Worm (Caenorhabditis elegans) whole organism, L3 larva: ENCODE data around the gene Y82E9BR.10.

Experiments used
- ceh-28 ChIP-seq: fragments of 150-350 bp; optimal IDR thresholded peaks from 2 replicates; lab custom pipeline; 2014; ENCODE audit warnings: missing biosample characterization, missing genetic modification reagents, missing genetic modification characterization
- ceh-82 ChIP-seq: fragments of 150-350 bp; optimal IDR thresholded peaks from 2 replicates; lab custom pipeline; 2014; ENCODE audit warnings: missing biosample characterization, missing genetic modification characterization
- ceh-9 ChIP-seq: sonication (generic microtip); optimal IDR thresholded peaks from 2 replicates; lab custom pipeline; 2018; ENCODE audit warnings: missing biosample characterization, missing genetic modification characterization
- daf-12 ChIP-seq: fragments of 150-350 bp; optimal IDR thresholded peaks from 2 replicates; lab custom pipeline; 2014; ENCODE audit warnings: missing biosample characterization, missing genetic modification reagents, missing genetic modification characterization
- egl-27 ChIP-seq: sonication (generic microtip); optimal IDR thresholded peaks from 4 replicates; lab custom pipeline; 2017; ENCODE audit warnings: missing biosample characterization, missing genetic modification reagents, missing genetic modification characterization
- egl-5 ChIP-seq: fragments of 150-350 bp; optimal IDR thresholded peaks from 2 replicates; lab custom pipeline; 2017; ENCODE audit warnings: missing biosample characterization, missing genetic modification reagents, missing genetic modification characterization, inconsistent platforms
- elt-1 ChIP-seq: fragments of 150-350 bp; optimal IDR thresholded peaks from 2 replicates; lab custom pipeline; 2014; ENCODE audit warnings: missing biosample characterization, missing genetic modification characterization
- elt-2 ChIP-seq: sonication (generic microtip); optimal IDR thresholded peaks from 2 replicates; lab custom pipeline; 2016; ENCODE audit warnings: missing genetic modification reagents, mild to moderate bottlenecking, missing genetic modification characterization, missing compliant biosample characterization
- elt-3 ChIP-seq, 3 experiments: fragments of 150-350 bp in 1 of 3; sonication (generic microtip) in 2 of 3; optimal IDR thresholded peaks; 2 replicates in 2 of 3; 4 replicates in 1 of 3; lab custom pipeline; 2014 to 2017; ENCODE audit warnings: missing biosample characterization in 3 of 3, missing genetic modification characterization in 3 of 3
- fkh-10 ChIP-seq: sonication (generic microtip); optimal IDR thresholded peaks from 2 replicates; lab custom pipeline; 2017; ENCODE audit warnings: missing biosample characterization, missing genetic modification reagents, missing genetic modification characterization
- fkh-2 ChIP-seq: fragments of 150-350 bp; optimal IDR thresholded peaks from 2 replicates; lab custom pipeline; 2014; ENCODE audit warnings: missing biosample characterization, missing genetic modification reagents, missing genetic modification characterization
- fos-1 ChIP-seq: fragments of 150-350 bp; optimal IDR thresholded peaks from 2 replicates; lab custom pipeline; 2014; ENCODE audit warnings: missing biosample characterization, missing genetic modification characterization
- hmg-11 ChIP-seq: sonication (generic microtip); optimal IDR thresholded peaks from 2 replicates; lab custom pipeline; 2016; ENCODE audit warnings: missing genetic modification characterization, missing compliant biosample characterization
- jun-1 ChIP-seq: fragments of 150-350 bp; optimal IDR thresholded peaks from 2 replicates; lab custom pipeline; 2014; ENCODE audit warnings: missing biosample characterization, missing genetic modification reagents, missing genetic modification characterization
- lin-39 ChIP-seq: fragments of 150-350 bp; optimal IDR thresholded peaks from 2 replicates; lab custom pipeline; 2018; ENCODE audit warnings: missing biosample characterization, missing genetic modification reagents, missing genetic modification characterization
- mdl-1 ChIP-seq: fragments of 150-350 bp; optimal IDR thresholded peaks from 2 replicates; lab custom pipeline; 2014; ENCODE audit warnings: missing biosample characterization, missing genetic modification characterization
- mml-1 ChIP-seq: fragments of 150-350 bp; sonication (generic microtip); optimal IDR thresholded peaks from 3 replicates; lab custom pipeline; 2014; ENCODE audit warnings: missing biosample characterization, missing genetic modification characterization
- nhr-11 ChIP-seq: fragments of 150-350 bp; optimal IDR thresholded peaks from 2 replicates; lab custom pipeline; 2014; ENCODE audit warnings: missing biosample characterization, missing genetic modification characterization
- nhr-23 ChIP-seq: fragments of 150-350 bp; optimal IDR thresholded peaks from 2 replicates; lab custom pipeline; 2014; ENCODE audit warnings: missing biosample characterization, missing genetic modification reagents, missing genetic modification characterization
- nhr-237 ChIP-seq: fragments of 150-350 bp; optimal IDR thresholded peaks from 2 replicates; lab custom pipeline; 2014; ENCODE audit warnings: missing biosample characterization, missing genetic modification characterization
- nhr-25 ChIP-seq: sonication (generic microtip); optimal IDR thresholded peaks from 2 replicates; lab custom pipeline; 2017; ENCODE audit warnings: missing biosample characterization, missing genetic modification characterization
- nhr-43 ChIP-seq: sonication (generic microtip); optimal IDR thresholded peaks from 2 replicates; lab custom pipeline; 2016; ENCODE audit warnings: mild to moderate bottlenecking, missing genetic modification characterization, missing compliant biosample characterization; ENCODE audit not compliant: poor library complexity, severe bottlenecking
- nhr-67 ChIP-seq: fragments of 150-350 bp; optimal IDR thresholded peaks from 2 replicates; lab custom pipeline; 2014; ENCODE audit warnings: missing biosample characterization, missing genetic modification characterization
- nhr-77 ChIP-seq: fragments of 150-350 bp; optimal IDR thresholded peaks from 2 replicates; lab custom pipeline; 2014; ENCODE audit warnings: missing biosample characterization, missing genetic modification characterization
- pha-4 ChIP-seq: fragments of 150-350 bp; optimal IDR thresholded peaks from 2 replicates; lab custom pipeline; 2014; ENCODE audit warnings: missing biosample characterization, missing genetic modification reagents, missing genetic modification characterization
- pqm-1 ChIP-seq: fragments of 150-350 bp; optimal IDR thresholded peaks from 2 replicates; lab custom pipeline; 2017; ENCODE audit warnings: missing biosample characterization, missing genetic modification characterization, inconsistent platforms
- skn-1 ChIP-seq: fragments of 150-350 bp; optimal IDR thresholded peaks from 2 replicates; lab custom pipeline; 2014; ENCODE audit warnings: missing biosample characterization, missing genetic modification characterization
- snpc-4 ChIP-seq: fragments of 150-350 bp; optimal IDR thresholded peaks from 2 replicates; lab custom pipeline; 2014; ENCODE audit warnings: missing biosample characterization, missing genetic modification characterization
- unc-62 ChIP-seq: fragments of 150-350 bp; sonication (generic microtip); optimal IDR thresholded peaks from 4 replicates; lab custom pipeline; 2014; ENCODE audit warnings: missing biosample characterization, missing genetic modification reagents, missing genetic modification characterization
- zag-1 ChIP-seq: fragments of 150-350 bp; optimal IDR thresholded peaks from 2 replicates; lab custom pipeline; 2014; ENCODE audit warnings: missing biosample characterization, missing genetic modification characterization
- ztf-11 ChIP-seq: fragments of 150-350 bp; optimal IDR thresholded peaks from 2 replicates; lab custom pipeline; 2014; ENCODE audit warnings: missing biosample characterization, missing genetic modification characterization
- ztf-4 ChIP-seq: fragments of 150-350 bp; optimal IDR thresholded peaks from 2 replicates; lab custom pipeline; 2014; ENCODE audit warnings: missing biosample characterization, missing genetic modification characterization

Y82E9BR.10 gene

DNA sequence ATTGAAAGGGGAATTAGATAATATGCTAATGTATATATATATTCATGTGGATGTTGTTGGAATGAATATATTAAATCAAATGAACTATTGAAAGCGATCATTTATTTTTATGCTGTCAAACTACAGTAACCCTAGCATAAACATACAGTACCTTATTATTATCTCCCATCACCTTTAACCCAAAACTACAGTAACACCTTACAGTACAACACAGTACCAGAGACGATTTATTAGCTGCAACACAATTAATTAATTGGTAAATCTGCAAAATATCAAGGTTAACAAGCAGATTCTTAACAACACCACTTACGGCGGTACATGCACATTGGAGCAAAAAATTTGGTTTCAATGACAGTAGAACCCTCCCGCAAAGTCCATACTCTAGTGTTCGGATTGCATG is 20.1 kb downstream of the Y82E9BR.10 start, which contains the start of gene Y82E9BL.1:
Gene Y82E9BL.1, minus strand, starts transcription at position 101 of the 400 bp plus-strand sequence.
- TF ChIP-seq nhr-23 (no peak), fos-1 (no peak), fkh-10 (GFP tag; lab: Kevin White, UChicago) (no peak), elt-1 (no peak), pqm-1 (tag; lab: Kevin White, UChicago) (no peak), pha-4 (no peak), unc-62 (no peak), zag-1 (tag; lab: Kevin White, UChicago) (no peak), ceh-9 (tag; lab: Kevin White, UChicago) (no peak), nhr-43 (tag; lab: Kevin White, UChicago) (no peak), ztf-4 (tag; lab: Kevin White, UChicago) (no peak), lin-39 (no peak), elt-2 (tag; lab: Kevin White, UChicago) (no peak), nhr-67 (tag; lab: Kevin White, UChicago) (no peak), egl-27 (no peak)

DNA sequence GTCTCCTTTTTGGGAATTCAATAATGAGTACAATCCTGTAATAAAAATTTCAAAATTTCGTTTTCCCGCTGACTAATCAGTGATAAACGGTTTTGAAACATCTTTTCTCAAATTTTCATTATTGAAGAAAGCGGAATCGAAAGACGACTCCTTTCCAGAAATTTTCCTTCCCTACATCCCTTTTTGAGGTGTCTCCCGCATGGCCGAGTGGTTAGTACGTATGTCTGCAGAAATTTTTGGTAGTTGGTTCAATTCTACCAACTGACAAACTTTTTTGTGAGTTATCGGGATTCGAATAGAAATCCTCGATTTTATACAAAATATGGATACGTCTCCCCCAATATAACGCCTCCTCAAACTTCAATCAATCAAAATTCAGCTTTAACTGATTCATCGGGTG is 20.9 kb downstream of the Y82E9BR.10 start:
- TF ChIP-seq lin-39, result no peak
- TF ChIP-seq, all 47 proteins: peak for 0

DNA sequence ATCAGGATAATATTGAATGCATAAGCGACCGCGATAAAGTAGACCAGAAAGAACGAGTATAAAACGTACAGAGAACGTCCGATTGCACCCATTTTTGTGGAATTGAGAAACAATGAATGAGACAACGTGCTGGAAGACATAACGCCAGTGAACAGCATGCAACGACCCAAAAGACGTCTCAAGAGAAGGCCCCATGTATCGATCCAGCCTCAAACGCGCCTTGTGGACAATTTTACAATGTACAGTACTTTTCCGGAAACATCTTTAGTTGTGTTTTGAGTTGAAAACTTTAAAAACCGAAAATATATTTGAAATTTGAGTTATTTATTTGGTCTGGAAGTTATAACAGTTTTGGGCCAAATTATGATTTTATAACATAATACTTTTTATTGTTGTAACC is 24.6 kb downstream of the Y82E9BR.10 start, which contains the start of gene Y82E9BL.3:
Gene Y82E9BL.3, minus strand, starts transcription at position 101 of the 400 bp plus-strand sequence.
- TF ChIP-seq nhr-11, result no peak
- TF ChIP-seq nhr-25 (tag; lab: Kevin White, UChicago), result no peak
- TF ChIP-seq egl-5 (tag; lab: Kevin White, UChicago), result no peak
- no peak for TF ChIP-seq nhr-77 (tag; lab: Kevin White, UChicago)
- no peak for TF ChIP-seq skn-1 (tag; lab: Kevin White, UChicago)
- TF ChIP-seq nhr-237, result no peak
- TF ChIP-seq mdl-1 (tag; lab: Kevin White, UChicago), result no peak
- TF ChIP-seq ztf-4 (tag; lab: Kevin White, UChicago), result no peak
- TF ChIP-seq ztf-11 (tag; lab: Kevin White, UChicago), result no peak
- TF ChIP-seq unc-62, result no peak
- TF ChIP-seq lin-39, result no peak
- TF ChIP-seq mml-1, result no peak
- TF ChIP-seq, all 47 proteins: peak for 0

DNA sequence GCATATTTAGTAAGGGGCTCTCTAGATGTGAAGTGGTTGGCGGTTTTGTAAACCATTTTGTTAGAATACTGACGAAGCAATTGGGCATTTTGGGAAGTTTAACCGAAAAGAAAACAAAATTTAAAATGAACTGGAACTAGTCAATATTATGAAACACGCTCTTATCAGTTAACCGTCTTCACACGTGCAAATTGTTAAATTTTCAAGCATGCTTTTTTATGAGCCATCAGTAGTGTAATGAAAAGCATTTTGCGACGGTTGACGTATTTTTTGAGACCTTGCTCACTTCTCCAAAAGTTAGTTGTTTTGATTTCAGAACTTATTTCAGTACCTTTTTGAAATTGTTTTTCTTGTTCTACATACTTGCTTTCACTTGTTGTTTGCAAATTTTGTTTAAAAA is 26.1 kb downstream of the Y82E9BR.10 start, which contains the start of gene fbxa-25:
Gene fbxa-25, minus strand, starts transcription at position 138 of the 400 bp plus-strand sequence.
- TF ChIP-seq elt-2 (tag; lab: Kevin White, UChicago) (peak; percentile 38), snpc-4 (tag; lab: Kevin White, UChicago) (no peak)

DNA sequence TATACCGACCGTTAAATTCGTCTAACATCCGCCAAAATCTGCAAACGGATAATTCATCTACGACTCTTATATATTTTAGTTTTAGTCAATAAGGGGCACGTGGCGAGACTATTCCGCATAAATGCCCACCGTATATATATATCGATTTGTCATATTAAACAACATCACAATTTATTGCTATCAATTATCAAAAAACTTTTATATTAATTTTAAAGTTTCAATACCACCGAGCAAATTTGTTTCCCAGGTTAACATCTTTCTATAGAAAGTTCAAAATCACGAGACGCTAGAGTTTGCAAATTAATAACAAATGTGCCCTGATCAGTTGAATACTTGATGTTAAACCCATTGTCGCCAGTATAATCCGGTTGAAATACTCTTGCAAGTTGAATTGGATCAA is 27.9 kb downstream of the Y82E9BR.10 start, which contains the start of gene Y82E9BL.5:
Gene Y82E9BL.5, minus strand, starts transcription at position 101 of the 400 bp plus-strand sequence.
- TF ChIP-seq nhr-25 (tag; lab: Kevin White, UChicago) (no peak), ceh-28 (no peak), nhr-23 (no peak), jun-1 (tag; lab: Kevin White, UChicago) (no peak), egl-27 (no peak), hmg-11 (no peak), egl-5 (tag; lab: Kevin White, UChicago) (no peak), nhr-237 (no peak), fkh-2 (tag; lab: Kevin White, UChicago) (no peak), ceh-82 (tag; lab: Kevin White, UChicago) (no peak), nhr-43 (tag; lab: Kevin White, UChicago) (no peak), elt-3 (tag; optimal IDR thresholded peaks at IDR 0.05; lab: Kevin White, UChicago) (no peak)

DNA sequence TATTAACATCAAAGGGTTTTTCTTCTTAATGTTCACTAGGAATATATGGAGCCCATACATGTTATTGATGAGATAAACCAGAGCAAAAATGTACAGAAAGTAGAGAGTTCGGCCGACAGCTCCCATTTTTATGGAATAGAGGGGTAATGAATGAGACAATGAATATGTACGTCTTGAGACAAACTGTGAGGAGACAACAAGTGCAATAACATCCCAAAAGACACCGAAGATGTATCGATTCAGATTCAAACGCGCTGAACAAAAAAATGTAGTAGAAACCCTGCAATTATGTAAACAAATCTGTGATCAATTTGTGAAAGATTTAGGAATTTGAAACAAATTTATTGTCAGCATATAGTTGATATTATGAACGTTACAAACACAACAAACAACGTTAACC is 28.4 kb downstream of the Y82E9BR.10 start:
- TF ChIP-seq ceh-82 (tag; lab: Kevin White, UChicago) (no peak), daf-12 (tag; lab: Kevin White, UChicago) (no peak)
